Worm (Caenorhabditis elegans) whole organism, young adult: ENCODE measurements around the gene F42F12.3.

ENCODE experiments used
- B0019.2 ChIP-seq: fragments of 200-800 bp; sonication (Bioruptor generic); conservative IDR thresholded peaks from 2 replicates; pipeline ENCODE4 v1.3.6; 2022; ENCODE audit warnings: missing genetic modification reagents, missing genetic modification characterization, missing compliant biosample characterization
- B0336.3 ChIP-seq: fragments of 200-800 bp; sonication (Bioruptor generic); IDR thresholded peaks from 2 replicates; pipeline ENCODE4 v1.3.6; 2022; ENCODE audit warnings: missing genetic modification characterization, missing compliant biosample characterization
- D2030.7 ChIP-seq: fragments of 200-800 bp; sonication (Bioruptor generic); IDR thresholded peaks from 2 replicates; pipeline ENCODE4 v1.3.6; 2022; ENCODE audit warnings: missing genetic modification reagents, missing genetic modification characterization, missing compliant biosample characterization
- F37B4.10 ChIP-seq: fragments of 200-800 bp; sonication (Bioruptor generic); IDR thresholded peaks from 2 replicates; pipeline ENCODE4 v1.3.6; 2022; ENCODE audit warnings: missing genetic modification characterization, missing compliant biosample characterization
- F49E8.2 ChIP-seq: sonication (generic microtip); optimal IDR thresholded peaks from 3 replicates; lab custom pipeline; 2017; ENCODE audit warnings: missing genetic modification characterization, mild to moderate bottlenecking, missing compliant biosample characterization, antibody characterized with exemption, moderate library complexity; ENCODE audit not compliant: insufficient read depth
- F55B11.4 ChIP-seq: sonication (generic microtip); optimal IDR thresholded peaks from 2 replicates; lab custom pipeline; 2016; ENCODE audit warnings: missing compliant biosample characterization, missing genetic modification characterization, borderline replicate concordance; ENCODE audit not compliant: insufficient read depth
- K11D2.4 ChIP-seq: fragments of 200-800 bp; sonication (Bioruptor generic); IDR thresholded peaks from 2 replicates; pipeline ENCODE4 v1.3.6; 2022; ENCODE audit warnings: missing genetic modification reagents, missing genetic modification characterization, missing compliant biosample characterization
- Y53F4B.3 ChIP-seq: fragments of 200-800 bp; sonication (Bioruptor generic); IDR thresholded peaks from 2 replicates; pipeline ENCODE4 v1.3.6; 2022; ENCODE audit warnings: missing genetic modification reagents, missing genetic modification characterization, missing compliant biosample characterization
- Y79H2A.3 ChIP-seq: fragments of 200-800 bp; sonication (Bioruptor generic); conservative IDR thresholded peaks from 2 replicates; pipeline ENCODE4 v1.3.6; 2022; ENCODE audit warnings: missing genetic modification reagents, missing genetic modification characterization, missing compliant biosample characterization
- Y95B8A.8 ChIP-seq: fragments of 200-800 bp; sonication (Bioruptor generic); IDR thresholded peaks from 2 replicates; pipeline ENCODE4 v1.3.6; 2022; ENCODE audit warnings: missing genetic modification reagents, missing genetic modification characterization, missing compliant biosample characterization
- ama-1 ChIP-seq, 3 experiments: fragments of 150-350 bp in 1 of 3; sonication (generic microtip) in 2 of 3; optimal IDR thresholded peaks; 2 replicates each; lab custom pipeline; 2014 to 2018; ENCODE audit warnings: missing biosample characterization in 2 of 3, missing genetic modification characterization in 2 of 3, missing genetic modification reagents in 2 of 3
- aptf-2 ChIP-seq: fragments of 200-800 bp; sonication (Bioruptor generic); conservative IDR thresholded peaks from 2 replicates; pipeline ENCODE4 v1.3.6; 2022; ENCODE audit warnings: missing genetic modification reagents, missing genetic modification characterization, missing compliant biosample characterization
- athp-1 ChIP-seq: sonication (generic microtip); optimal IDR thresholded peaks from 2 replicates; lab custom pipeline; 2017; ENCODE audit warnings: mild to moderate bottlenecking, missing genetic modification characterization, missing compliant biosample characterization
- attf-3 ChIP-seq: fragments of 200-800 bp; sonication (Bioruptor generic); conservative IDR thresholded peaks from 2 replicates; pipeline ENCODE4 v1.3.6; 2022; ENCODE audit warnings: missing genetic modification reagents, missing genetic modification characterization, missing compliant biosample characterization
- bed-1 ChIP-seq: fragments of 200-800 bp; sonication (Bioruptor generic); IDR thresholded peaks from 2 replicates; pipeline ENCODE4 v1.3.6; 2022; ENCODE audit warnings: missing genetic modification reagents, missing genetic modification characterization, missing compliant biosample characterization
- ccch-3 ChIP-seq: fragments of 200-800 bp; sonication (Bioruptor generic); optimal IDR thresholded peaks from 2 replicates; lab custom pipeline; 2018; ENCODE audit warnings: mild to moderate bottlenecking, missing genetic modification characterization, missing compliant biosample characterization
- cebp-2 ChIP-seq: fragments of 200-800 bp; sonication (Bioruptor generic); IDR thresholded peaks from 2 replicates; pipeline ENCODE4 v1.3.6; 2022; ENCODE audit warnings: missing genetic modification characterization, missing compliant biosample characterization
- ceh-79 ChIP-seq: sonication (generic microtip); optimal IDR thresholded peaks from 2 replicates; lab custom pipeline; 2017; ENCODE audit warnings: mild to moderate bottlenecking, missing genetic modification characterization, missing compliant biosample characterization
- dpff-1 ChIP-seq: sonication (generic microtip); optimal IDR thresholded peaks from 2 replicates; lab custom pipeline; 2017; ENCODE audit warnings: mild to moderate bottlenecking, missing genetic modification characterization, missing compliant biosample characterization
- egrh-3 ChIP-seq: fragments of 200-800 bp; sonication (Bioruptor generic); IDR thresholded peaks from 2 replicates; pipeline ENCODE4 v1.3.6; 2022; ENCODE audit warnings: missing genetic modification reagents, missing genetic modification characterization, missing compliant biosample characterization
- fkh-3 ChIP-seq: sonication (generic microtip); optimal IDR thresholded peaks from 2 replicates; lab custom pipeline; 2016; ENCODE audit warnings: mild to moderate bottlenecking, missing genetic modification characterization, missing compliant biosample characterization
- lag-1 ChIP-seq: fragments of 200-800 bp; sonication (Bioruptor generic); IDR thresholded peaks from 2 replicates; pipeline ENCODE4 v1.3.6; 2022; ENCODE audit warnings: missing genetic modification reagents, missing genetic modification characterization, missing compliant biosample characterization
- lin-40 ChIP-seq: sonication (generic microtip); optimal IDR thresholded peaks from 2 replicates; lab custom pipeline; 2016; ENCODE audit warnings: missing genetic modification characterization, mild to moderate bottlenecking, missing compliant biosample characterization, missing genotype, missing genetic modification reagents
- lin-54 ChIP-seq: fragments of 200-800 bp; sonication (Bioruptor generic); optimal IDR thresholded peaks from 2 replicates; lab custom pipeline; 2018; ENCODE audit warnings: mild to moderate bottlenecking, missing genetic modification characterization, missing compliant biosample characterization
- lir-1 ChIP-seq: fragments of 200-800 bp; sonication (Bioruptor generic); conservative IDR thresholded peaks from 2 replicates; pipeline ENCODE4 v1.3.6; 2022; ENCODE audit warnings: missing genetic modification reagents, missing genetic modification characterization, missing compliant biosample characterization
- madf-3 ChIP-seq: fragments of 200-800 bp; sonication (Bioruptor generic); IDR thresholded peaks from 2 replicates; pipeline ENCODE4 v1.3.6; 2022; ENCODE audit warnings: missing genetic modification reagents, missing genetic modification characterization, missing compliant biosample characterization
- madf-8 ChIP-seq: fragments of 200-800 bp; sonication (Bioruptor generic); conservative IDR thresholded peaks from 2 replicates; pipeline ENCODE4 v1.3.6; 2022; ENCODE audit warnings: missing genetic modification reagents, missing genetic modification characterization, missing compliant biosample characterization
- mcd-1 ChIP-seq: fragments of 200-800 bp; sonication (Bioruptor generic); IDR thresholded peaks from 2 replicates; pipeline ENCODE4 v1.3.6; 2022; ENCODE audit warnings: missing genetic modification reagents, missing genetic modification characterization, missing compliant biosample characterization
- nfya-2 ChIP-seq: fragments of 200-800 bp; sonication (Bioruptor generic); IDR thresholded peaks from 2 replicates; pipeline ENCODE4 v1.3.6; 2022; ENCODE audit warnings: missing genetic modification reagents, missing genetic modification characterization, missing compliant biosample characterization
- nhr-179 ChIP-seq: sonication (generic microtip); optimal IDR thresholded peaks from 2 replicates; lab custom pipeline; 2016; ENCODE audit warnings: mild to moderate bottlenecking, missing genetic modification characterization, missing compliant biosample characterization
- nhr-27 ChIP-seq: fragments of 200-800 bp; sonication (Bioruptor generic); optimal IDR thresholded peaks from 2 replicates; lab custom pipeline; 2018; ENCODE audit warnings: mild to moderate bottlenecking, missing genetic modification characterization, moderate library complexity, missing compliant biosample characterization
- nhr-90 ChIP-seq: sonication (generic microtip); optimal IDR thresholded peaks from 2 replicates; lab custom pipeline; 2016; ENCODE audit warnings: missing genotype, mild to moderate bottlenecking, missing genetic modification characterization, missing compliant biosample characterization
- rec-8 ChIP-seq, 2 experiments: sonication (generic microtip); optimal IDR thresholded peaks; 2 replicates each; lab custom pipeline; 2016; ENCODE audit warnings: mild to moderate bottlenecking in 2 of 2, missing genetic modification characterization in 2 of 2, missing genetic modification reagents in 2 of 2, missing genotype in 2 of 2, missing biosample characterization in 1 of 2, missing compliant biosample characterization in 1 of 2, moderate library complexity in 1 of 2
- repo-1 ChIP-seq: sonication (generic microtip); optimal IDR thresholded peaks from 2 replicates; lab custom pipeline; 2017; ENCODE audit warnings: mild to moderate bottlenecking, missing genetic modification characterization, missing compliant biosample characterization
- rpc-1 ChIP-seq, 2 experiments: fragments of 150-350 bp in 1 of 2; sonication (generic microtip) in 1 of 2; optimal IDR thresholded peaks; 2 replicates each; lab custom pipeline; 2014 to 2018; ENCODE audit warnings: missing biosample characterization in 1 of 2, missing genetic modification characterization in 1 of 2, missing genetic modification reagents in 1 of 2, missing genotype in 1 of 2
- sptf-2 ChIP-seq: fragments of 200-800 bp; sonication (Bioruptor generic); optimal IDR thresholded peaks from 2 replicates; lab custom pipeline; 2018; ENCODE audit warnings: mild to moderate bottlenecking, missing genetic modification characterization, missing compliant biosample characterization
- unc-130 ChIP-seq: sonication (generic microtip); optimal IDR thresholded peaks from 2 replicates; lab custom pipeline; 2016; ENCODE audit warnings: missing genetic modification reagents, missing genetic modification characterization, missing compliant biosample characterization
- zfh-2 ChIP-seq: fragments of 200-800 bp; sonication (Bioruptor generic); conservative IDR thresholded peaks from 2 replicates; pipeline ENCODE4 v1.3.6; 2022; ENCODE audit warnings: missing genetic modification reagents, missing genetic modification characterization, missing compliant biosample characterization
- zim-3 ChIP-seq: sonication (generic microtip); optimal IDR thresholded peaks from 2 replicates; lab custom pipeline; 2017; ENCODE audit warnings: mild to moderate bottlenecking, missing genetic modification characterization, moderate library complexity, missing compliant biosample characterization
- ztf-22 ChIP-seq: fragments of 200-800 bp; sonication (Bioruptor generic); optimal IDR thresholded peaks from 2 replicates; lab custom pipeline; 2018; ENCODE audit warnings: mild to moderate bottlenecking, missing genetic modification characterization, moderate library complexity, missing compliant biosample characterization
- ztf-25 ChIP-seq: fragments of 200-800 bp; sonication (Bioruptor generic); IDR thresholded peaks from 2 replicates; pipeline ENCODE4 v1.3.6; 2022; ENCODE audit warnings: missing genetic modification reagents, missing genetic modification characterization, missing compliant biosample characterization
- ztf-3 ChIP-seq: fragments of 200-800 bp; sonication (Bioruptor generic); optimal IDR thresholded peaks from 2 replicates; lab custom pipeline; 2018; ENCODE audit warnings: mild to moderate bottlenecking, missing genetic modification characterization, missing compliant biosample characterization

F42F12.3 gene

ce11 chrX:12337846-12338490, 12.4 kb upstream of the F42F12.3 start, which contains the start of gene srd-44 (continued):
- TF ChIP-seq B0336.3 (GFP tag; lab: Robert Waterston, UW) (no peak), madf-3 (GFP tag; lab: Robert Waterston, UW) (no peak), B0019.2 (GFP tag; lab: Robert Waterston, UW) (no peak), F55B11.4 (no peak), sptf-2 (GFP tag; lab: Kevin White, UChicago) (no peak), Y79H2A.3 (no peak), aptf-2 (GFP tag; lab: Robert Waterston, UW) (no peak), dpff-1 (no peak), lag-1 (GFP tag; lab: Robert Waterston, UW) (no peak), ztf-3 (GFP tag; lab: Kevin White, UChicago) (no peak), ztf-25 (0 out of 2 replicates have a peak, but pooled peaks have one; percentile 76), nhr-179 (tag; lab: Kevin White, UChicago) (no peak), Y53F4B.3 (GFP tag; lab: Robert Waterston, UW) (no peak), zim-3 (tag; lab: Kevin White, UChicago) (no peak), ama-1 (optimal IDR thresholded peaks at IDR 0.05; lab: Kevin White, UChicago) (no peak), ama-1 (GFP tag; optimal IDR thresholded peaks at IDR 0.05; lab: Kevin White, UChicago) (no peak), lir-1 (GFP tag; lab: Robert Waterston, UW) (no peak), lin-54 (GFP tag; lab: Kevin White, UChicago) (no peak), K11D2.4 (no peak), rpc-1 (optimal IDR thresholded peaks at IDR 0.05; lab: Kevin White, UChicago) (peak; percentile 72), rpc-1 (tag; optimal IDR thresholded peaks at IDR 0.05; lab: Kevin White, UChicago) (peak; percentile 85), bed-1 (GFP tag; lab: Robert Waterston, UW) (no peak), nfya-2 (GFP tag; lab: Robert Waterston, UW) (no peak), attf-3 (no peak), repo-1 (tag; lab: Kevin White, UChicago) (no peak), zfh-2 (GFP tag; lab: Robert Waterston, UW) (no peak), ccch-3 (no peak)

DNA sequence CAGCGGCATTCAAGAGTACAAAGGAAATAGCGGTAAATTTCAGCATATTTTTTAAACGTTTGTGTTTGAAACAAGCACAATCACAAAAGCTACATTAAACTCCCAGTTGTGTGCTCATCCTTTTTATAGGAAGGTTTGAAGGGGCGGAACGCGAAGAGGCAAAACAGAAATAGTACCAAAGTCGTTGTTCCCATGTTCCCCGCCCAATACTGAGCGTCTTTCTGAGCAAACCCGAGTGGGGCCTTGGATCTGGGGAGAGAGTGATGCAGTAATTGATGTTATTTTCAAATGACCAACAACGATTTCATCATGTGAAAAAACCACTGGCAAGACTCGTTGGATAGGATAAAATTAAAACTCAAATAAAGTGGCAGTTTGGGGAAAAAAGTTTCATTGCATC, 9.0 kb upstream of the F42F12.3 start, which contains the start of gene zig-2:
zig-2 (minus strand) TSS at position 101 of the 400 bp plus-strand sequence.
- no peak for TF ChIP-seq athp-1 (tag; lab: Kevin White, UChicago)

DNA sequence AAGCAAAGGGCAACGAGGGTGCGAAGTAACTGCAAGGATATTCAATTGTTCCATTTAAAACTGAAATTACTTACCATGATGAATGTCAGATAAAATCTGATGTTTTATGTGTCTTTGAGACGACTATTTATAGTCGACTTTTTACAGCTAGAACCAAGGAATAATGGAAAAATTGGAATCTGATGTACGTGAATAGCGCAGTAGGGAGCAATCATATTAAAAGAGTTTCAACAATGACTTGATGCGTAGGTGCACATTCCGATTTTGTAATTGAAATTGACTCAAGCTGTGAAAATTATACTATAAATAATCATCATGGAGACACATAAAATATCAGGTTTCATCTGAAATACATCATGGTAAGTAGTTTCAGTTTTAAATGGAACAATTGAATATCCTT, 7.1 kb upstream of the F42F12.3 start, which contains the start of the genes nspc-9 and nspc-10:
nspc-9 (minus strand) TSS at position 101 of the 400 bp plus-strand sequence.
nspc-10 (plus strand) TSS at position 331 of the 400 bp plus-strand sequence.
- TF ChIP-seq F49E8.2 (tag; lab: Kevin White, UChicago) (no peak), nhr-90 (no peak), ccch-3 (no peak), lin-40 (no peak), nhr-27 (tag; lab: Kevin White, UChicago) (no peak), madf-8 (no peak), unc-130 (GFP tag; lab: Kevin White, UChicago) (no peak), rec-8 (tag; optimal IDR thresholded peaks at IDR 0.05; lab: Kevin White, UChicago) (no peak), egrh-3 (GFP tag; lab: Robert Waterston, UW) (no peak), D2030.7 (GFP tag; lab: Robert Waterston, UW) (no peak), cebp-2 (no peak), Y95B8A.8 (GFP tag; lab: Robert Waterston, UW) (no peak), mcd-1 (GFP tag; lab: Robert Waterston, UW) (no peak), ceh-79 (tag; lab: Kevin White, UChicago) (no peak), fkh-3 (tag; lab: Kevin White, UChicago) (no peak), F37B4.10 (GFP tag; lab: Robert Waterston, UW) (no peak), B0019.2 (GFP tag; lab: Robert Waterston, UW) (no peak), ztf-22 (no peak)
